Worm (Caenorhabditis elegans) whole organism, L3 larva: Measurements from ENCODE around the gene unc-76.

ENCODE experiments used
- ZK546.5 ChIP-seq: sonication (generic microtip); optimal IDR thresholded peaks from 2 replicates; lab custom pipeline; 2017; ENCODE audit warnings: missing biosample characterization, missing genetic modification characterization
- ceh-9 ChIP-seq: sonication (generic microtip); optimal IDR thresholded peaks from 2 replicates; lab custom pipeline; 2018; ENCODE audit warnings: missing biosample characterization, missing genetic modification characterization
- egl-27 ChIP-seq: sonication (generic microtip); optimal IDR thresholded peaks from 4 replicates; lab custom pipeline; 2017; ENCODE audit warnings: missing biosample characterization, missing genetic modification reagents, missing genetic modification characterization
- egl-5 ChIP-seq: fragments of 150-350 bp; optimal IDR thresholded peaks from 2 replicates; lab custom pipeline; 2017; ENCODE audit warnings: missing biosample characterization, missing genetic modification reagents, missing genetic modification characterization, inconsistent platforms
- fkh-10 ChIP-seq: sonication (generic microtip); optimal IDR thresholded peaks from 2 replicates; lab custom pipeline; 2017; ENCODE audit warnings: missing biosample characterization, missing genetic modification reagents, missing genetic modification characterization
- lin-39 ChIP-seq: fragments of 150-350 bp; optimal IDR thresholded peaks from 2 replicates; lab custom pipeline; 2018; ENCODE audit warnings: missing biosample characterization, missing genetic modification reagents, missing genetic modification characterization
- nhr-11 ChIP-seq: fragments of 150-350 bp; optimal IDR thresholded peaks from 2 replicates; lab custom pipeline; 2014; ENCODE audit warnings: missing biosample characterization, missing genetic modification characterization
- nhr-237 ChIP-seq: fragments of 150-350 bp; optimal IDR thresholded peaks from 2 replicates; lab custom pipeline; 2014; ENCODE audit warnings: missing biosample characterization, missing genetic modification characterization
- nhr-67 ChIP-seq: fragments of 150-350 bp; optimal IDR thresholded peaks from 2 replicates; lab custom pipeline; 2014; ENCODE audit warnings: missing biosample characterization, missing genetic modification characterization
- nhr-76 ChIP-seq: fragments of 150-350 bp; sonication (generic microtip); optimal IDR thresholded peaks from 5 replicates; lab custom pipeline; 2014; ENCODE audit warnings: missing biosample characterization, missing genetic modification characterization
- pha-4 ChIP-seq: fragments of 150-350 bp; optimal IDR thresholded peaks from 2 replicates; lab custom pipeline; 2014; ENCODE audit warnings: missing biosample characterization, missing genetic modification reagents, missing genetic modification characterization
- unc-62 ChIP-seq: fragments of 150-350 bp; sonication (generic microtip); optimal IDR thresholded peaks from 4 replicates; lab custom pipeline; 2014; ENCODE audit warnings: missing biosample characterization, missing genetic modification reagents, missing genetic modification characterization
- zag-1 ChIP-seq: fragments of 150-350 bp; optimal IDR thresholded peaks from 2 replicates; lab custom pipeline; 2014; ENCODE audit warnings: missing biosample characterization, missing genetic modification characterization

DNA sequence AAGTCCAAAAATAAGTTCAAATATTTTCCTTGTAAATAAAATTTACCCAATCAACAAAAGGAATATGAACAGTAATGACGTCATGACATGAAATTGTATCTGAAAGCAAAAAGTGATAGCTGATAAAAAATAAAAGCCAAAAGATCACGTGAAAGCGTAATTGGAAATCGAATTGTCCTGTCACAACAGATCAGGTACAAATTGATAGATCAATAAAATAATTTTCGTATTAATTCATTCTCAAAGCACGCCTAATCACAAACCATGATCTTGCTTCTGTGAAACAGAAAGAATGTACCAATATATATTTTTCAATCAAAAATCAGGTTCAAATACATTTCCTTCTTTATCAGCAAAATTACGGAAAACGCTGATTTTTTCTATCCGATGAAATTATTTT is 48.0 kb downstream of the unc-76 start, which contains the start of gene flor-1:
- no peak for TF ChIP-seq nhr-237
- TF ChIP-seq fkh-10 (GFP tag; lab: Kevin White, UChicago): no peak
- no peak for TF ChIP-seq lin-39 (tag; lab: Kevin White, UChicago)
- no peak for TF ChIP-seq egl-27
- no peak for TF ChIP-seq zag-1 (tag; lab: Kevin White, UChicago)
- no peak for TF ChIP-seq ZK546.5
- no peak for TF ChIP-seq egl-5 (tag; lab: Kevin White, UChicago)
- no peak for TF ChIP-seq pha-4 (tag; lab: Kevin White, UChicago)
- TF ChIP-seq nhr-67 (tag; lab: Kevin White, UChicago): no peak
- TF ChIP-seq unc-62 (GFP tag; lab: Kevin White, UChicago): no peak
- TF ChIP-seq nhr-11: no peak
- no peak for TF ChIP-seq ceh-9 (tag; lab: Kevin White, UChicago)
- no peak for TF ChIP-seq nhr-76 (tag; lab: Kevin White, UChicago)
